Worm (Caenorhabditis elegans) whole organism, L4/young adult: ENCODE results near the gene F16B12.4.

Source experiments
- W03F9.2 ChIP-seq: fragments of 150-350 bp; optimal IDR thresholded peaks from 2 replicates; lab custom pipeline; 2014; ENCODE audit warnings: missing biosample characterization, missing genetic modification characterization
- dao-5 ChIP-seq: sonication (generic microtip); optimal IDR thresholded peaks from 2 replicates; lab custom pipeline; 2016; ENCODE audit warnings: missing genotype, missing genetic modification characterization, moderate library complexity, missing compliant biosample characterization
- him-1 ChIP-seq: sonication (generic microtip); optimal IDR thresholded peaks from 2 replicates; lab custom pipeline; 2016; ENCODE audit warnings: missing genotype, missing genetic modification reagents, missing genetic modification characterization, missing compliant biosample characterization

DNA sequence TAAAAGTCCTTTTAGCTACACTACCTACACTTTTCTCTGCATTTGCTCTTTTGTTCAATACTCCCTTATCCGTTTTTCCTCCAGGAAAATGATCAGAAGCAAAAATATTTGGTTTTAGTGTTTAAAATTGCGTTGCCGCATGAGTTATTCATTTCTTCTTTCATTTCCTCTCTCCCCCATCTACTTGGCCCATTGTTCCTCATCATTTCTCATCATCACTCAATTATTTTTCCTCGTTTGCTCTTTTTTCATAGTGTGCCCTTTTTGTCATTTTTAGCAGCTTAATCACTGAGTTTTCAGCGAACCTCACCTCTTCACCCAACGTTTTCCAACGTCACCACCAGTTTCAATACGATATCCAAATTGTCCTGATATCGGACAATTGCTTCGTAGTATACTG is 49.2 kb downstream of the F16B12.4 start, which contains the start of gene dyc-1:
- no peak for TF ChIP-seq dao-5 (tag; lab: Kevin White, UChicago)
- TF ChIP-seq W03F9.2 = no peak
- TF ChIP-seq him-1 (tag; lab: Kevin White, UChicago) = no peak
